Fruit fly (Drosophila melanogaster) whole organism, pupa: Measurements from ENCODE around the gene Prosbeta7.

Experiments
- CG10348 ChIP-seq: fragments of 200-800 bp; sonication (Bioruptor generic); IDR thresholded peaks from 2 replicates; pipeline ENCODE4 v1.3.6; 2022; ENCODE audit warnings: missing biosample characterization, missing genetic modification characterization
- CG12605 ChIP-seq: fragments of 200-800 bp; sonication (Bioruptor generic); IDR thresholded peaks from 2 replicates; pipeline ENCODE4 v1.3.6; 2022; ENCODE audit warnings: missing biosample characterization, missing genetic modification characterization
- CG13204 ChIP-seq: fragments of 200-800 bp; sonication (Bioruptor generic); optimal IDR thresholded peaks from 2 replicates; lab custom pipeline; 2018; ENCODE audit warnings: missing biosample characterization, mild to moderate bottlenecking, missing genetic modification characterization, moderate library complexity
- CG14655 ChIP-seq: fragments of 200-800 bp; sonication (Bioruptor generic); optimal IDR thresholded peaks from 3 replicates; lab custom pipeline; 2017; ENCODE audit warnings: mild to moderate bottlenecking, missing biosample characterization, missing genetic modification reagents, missing genetic modification characterization
- CG15710 ChIP-seq: fragments of 200-800 bp; sonication (Bioruptor generic); optimal IDR thresholded peaks from 2 replicates; lab custom pipeline; 2018; ENCODE audit warnings: missing biosample characterization, mild to moderate bottlenecking, missing genetic modification characterization, moderate library complexity
- CG17806 ChIP-seq: fragments of 200-800 bp; sonication (Bioruptor generic); optimal IDR thresholded peaks from 2 replicates; lab custom pipeline; 2018; ENCODE audit warnings: missing biosample characterization, mild to moderate bottlenecking, missing genetic modification characterization, moderate library complexity
- CG32121 ChIP-seq: fragments of 200-800 bp; sonication (Bioruptor generic); IDR thresholded peaks from 2 replicates; pipeline ENCODE4 v1.3.6; 2022; ENCODE audit warnings: missing biosample characterization, missing genetic modification characterization
- CG34367 ChIP-seq: fragments of 200-800 bp; sonication (Bioruptor generic); optimal IDR thresholded peaks from 2 replicates; lab custom pipeline; 2018; ENCODE audit warnings: missing biosample characterization, mild to moderate bottlenecking, missing genetic modification characterization
- CG4496 ChIP-seq: fragments of 200-800 bp; sonication (Bioruptor generic); IDR thresholded peaks from 3 replicates; pipeline ENCODE4 v1.3.6; 2022; ENCODE audit warnings: missing biosample characterization, missing genetic modification characterization
- CG8159 ChIP-seq: fragments of 200-800 bp; sonication (Bioruptor generic); optimal IDR thresholded peaks from 3 replicates; lab custom pipeline; 2018; ENCODE audit warnings: missing biosample characterization, mild to moderate bottlenecking, missing genetic modification characterization, moderate library complexity
- CG8301 ChIP-seq: fragments of 200-800 bp; sonication (Bioruptor generic); optimal IDR thresholded peaks from 2 replicates; lab custom pipeline; 2018; ENCODE audit warnings: missing biosample characterization, mild to moderate bottlenecking, missing genetic modification characterization
- CG9948 ChIP-seq: fragments of 200-800 bp; sonication (Bioruptor generic); optimal IDR thresholded peaks from 2 replicates; lab custom pipeline; 2018; ENCODE audit warnings: missing biosample characterization, mild to moderate bottlenecking, missing genetic modification characterization, moderate library complexity
- D1 ChIP-seq: fragments of 200-800 bp; sonication (Bioruptor generic); optimal IDR thresholded peaks from 2 replicates; lab custom pipeline; 2018; ENCODE audit warnings: missing biosample characterization, mild to moderate bottlenecking, missing genetic modification characterization, moderate library complexity
- EcR ChIP-seq: fragments of 200-800 bp; sonication (Bioruptor generic); optimal IDR thresholded peaks from 3 replicates; lab custom pipeline; 2019; ENCODE audit warnings: missing biosample characterization, missing genetic modification characterization, mild to moderate bottlenecking, moderate library complexity, missing genetic modification reagents
- Ets98B ChIP-seq: fragments of 200-800 bp; sonication (Bioruptor generic); IDR thresholded peaks from 2 replicates; pipeline ENCODE4 v1.3.6; 2022; ENCODE audit warnings: missing biosample characterization, missing genetic modification characterization
- Pif1A ChIP-seq: fragments of 200-800 bp; sonication (Bioruptor generic); optimal IDR thresholded peaks from 3 replicates; lab custom pipeline; 2016; ENCODE audit warnings: missing biosample characterization, missing genetic modification characterization
- Pif1B ChIP-seq: fragments of 200-800 bp; sonication (Bioruptor generic); optimal IDR thresholded peaks from 3 replicates; lab custom pipeline; 2016; ENCODE audit warnings: missing biosample characterization, missing genetic modification characterization
- Snoo ChIP-seq: fragments of 200-800 bp; sonication (Bioruptor generic); optimal IDR thresholded peaks from 3 replicates; lab custom pipeline; 2017; ENCODE audit warnings: missing biosample characterization, mild to moderate bottlenecking, missing genetic modification characterization, inconsistent platforms
- fd96Ca ChIP-seq: fragments of 200-800 bp; sonication (Bioruptor generic); IDR thresholded peaks from 3 replicates; pipeline ENCODE4 v1.3.6; 2022; ENCODE audit warnings: missing biosample characterization, missing genetic modification characterization
- gl ChIP-seq: fragments of 200-800 bp; sonication (Bioruptor generic); optimal IDR thresholded peaks from 2 replicates; lab custom pipeline; 2018; ENCODE audit warnings: missing biosample characterization, mild to moderate bottlenecking, missing genetic modification characterization
- rn ChIP-seq: fragments of 200-800 bp; sonication (Bioruptor generic); IDR thresholded peaks from 2 replicates; pipeline ENCODE4 v1.3.6; 2022; ENCODE audit warnings: missing biosample characterization, missing genetic modification characterization

Prosbeta7 gene

DNA sequence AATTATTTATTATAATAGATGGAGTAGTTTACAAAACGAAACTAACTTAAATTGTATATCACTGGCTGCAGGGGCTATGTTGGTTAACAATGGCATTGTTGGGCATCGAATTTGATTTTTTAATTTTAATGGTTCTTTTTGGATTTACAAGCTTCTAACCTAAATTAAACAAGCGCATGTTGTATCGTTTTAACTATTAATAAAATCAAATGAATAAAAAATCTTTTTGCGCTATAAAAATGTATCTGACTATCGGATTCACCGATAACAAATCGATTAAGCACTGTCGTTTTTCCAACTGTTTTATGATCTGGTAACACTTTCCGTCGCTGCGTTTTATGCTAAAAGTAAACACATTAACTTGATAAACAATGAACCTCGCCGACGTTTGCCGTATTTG, 16.6 kb upstream of the Prosbeta7 start, which contains the start of the genes hd and CG14667:
Gene hd, minus strand, starts transcription at position 243 of the 400 bp plus-strand sequence.
Gene CG14667, plus strand, starts transcription at position 303 of the 400 bp plus-strand sequence.
- no peak for TF ChIP-seq CG32121 (GFP tag; lab: Robert Waterston, UW)
- no peak for TF ChIP-seq CG13204 (GFP tag; lab: Kevin White, UChicago)
- no peak for TF ChIP-seq CG9948 (tag; lab: Kevin White, UChicago)
- TF ChIP-seq EcR (GFP tag; lab: Kevin White, UChicago): no peak
- TF ChIP-seq CG15710: no peak
- no peak for TF ChIP-seq CG10348 (GFP tag; lab: Robert Waterston, UW)

- no peak for TF ChIP-seq CG12605
- TF ChIP-seq Ets98B (GFP tag; lab: Robert Waterston, UW): peak; percentile 66
- peak; percentile 33; the same call in 1 of the 2 replicates for TF ChIP-seq rn
- peak; percentile 36; the same call in 1 of the 3 replicates for TF ChIP-seq fd96Ca (GFP tag; lab: Robert Waterston, UW)
- 0 out of 2 replicates have a peak, but pooled peaks have one; percentile 10 for TF ChIP-seq CG10348 (GFP tag; lab: Robert Waterston, UW)
- no peak for TF ChIP-seq CG8301 (tag; lab: Kevin White, UChicago)
- no peak for TF ChIP-seq Pif1A (GFP tag; lab: Kevin White, UChicago)
- TF ChIP-seq CG17806 (tag; lab: Kevin White, UChicago): peak; percentile 40
- no peak for TF ChIP-seq CG13204 (GFP tag; lab: Kevin White, UChicago)
- TF ChIP-seq Snoo (tag; lab: Kevin White, UChicago): peak; percentile 60
- no peak for TF ChIP-seq CG14655 (GFP tag; lab: Kevin White, UChicago)
- TF ChIP-seq CG9948 (tag; lab: Kevin White, UChicago): peak; percentile 17
- peak; percentile 1 for TF ChIP-seq CG34367 (tag; lab: Kevin White, UChicago)
- no peak for TF ChIP-seq CG8159 (tag; lab: Kevin White, UChicago)
- TF ChIP-seq Pif1B (GFP tag; lab: Kevin White, UChicago): no peak
- TF ChIP-seq CG4496 (GFP tag; lab: Robert Waterston, UW): peak; percentile 81
- TF ChIP-seq D1 (tag; lab: Kevin White, UChicago): no peak
- TF ChIP-seq CG15710: peak; percentile 54
- TF ChIP-seq CG32121 (GFP tag; lab: Robert Waterston, UW): peak; percentile 45; the same call in 1 of the 2 replicates
- TF ChIP-seq gl (tag; lab: Kevin White, UChicago): no peak
- TF ChIP-seq EcR (GFP tag; lab: Kevin White, UChicago): no peak
These were observed 13.4 kb upstream of the Prosbeta7 start, which contains the start of gene Polr2F for dm6 chr3R:5371563-5371962. Gene Polr2F (plus strand): TSS chr3R:5371795.

DNA sequence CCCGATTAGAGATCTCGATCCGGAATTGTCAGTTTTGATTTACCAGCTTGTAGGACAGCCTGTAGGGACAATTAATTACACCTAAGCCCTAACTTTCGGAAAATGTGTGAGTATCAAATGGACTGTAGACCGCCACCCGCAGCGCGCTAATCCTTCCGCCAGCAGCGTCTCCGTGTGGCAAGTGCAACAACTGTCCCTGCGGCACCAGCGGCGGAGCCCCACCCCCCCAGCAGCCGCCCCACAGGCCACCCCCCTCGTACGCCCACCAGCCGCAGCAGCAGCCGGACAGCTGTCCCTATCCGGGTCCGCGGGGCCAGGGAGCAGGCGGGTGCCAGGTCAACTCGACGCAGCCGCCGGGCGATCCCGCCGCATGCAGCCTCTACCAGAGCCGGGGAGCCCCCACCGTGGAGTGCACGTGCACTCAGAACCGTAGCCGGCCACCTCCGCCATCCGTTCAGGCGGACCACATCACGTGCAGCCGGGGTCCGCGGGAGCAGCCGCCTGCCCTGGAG, 11.4 kb upstream of the Prosbeta7 start, which contains the start of the genes CG31542 and CG34277:
Gene CG31542, plus strand, starts transcription at position 51 of the 512 bp plus-strand sequence.
Gene CG34277, plus strand, starts transcription at position 51 of the 512 bp plus-strand sequence.
- TF ChIP-seq CG4496 (GFP tag; lab: Robert Waterston, UW): no peak
- TF ChIP-seq rn: no peak
- TF ChIP-seq CG14655 (GFP tag; lab: Kevin White, UChicago): no peak

- TF ChIP-seq fd96Ca (GFP tag; lab: Robert Waterston, UW) (peak; percentile 32; the same call in 1 of the 3 replicates), Pif1B (GFP tag; lab: Kevin White, UChicago) (no peak), Snoo (tag; lab: Kevin White, UChicago) (no peak), CG14655 (GFP tag; lab: Kevin White, UChicago) (no peak), CG4496 (GFP tag; lab: Robert Waterston, UW) (peak; percentile 65), CG8159 (tag; lab: Kevin White, UChicago) (peak; percentile 11), CG9948 (tag; lab: Kevin White, UChicago) (no peak), Ets98B (GFP tag; lab: Robert Waterston, UW) (peak; percentile 11; the same call in 1 of the 2 replicates), rn (no peak), CG12605 (no peak)
These were observed 10.1 kb upstream of the Prosbeta7 start, which contains the start of gene Cerk for dm6 chr3R:5368170-5368781. Gene Cerk (minus strand): TSS chr3R:5368306.

DNA sequence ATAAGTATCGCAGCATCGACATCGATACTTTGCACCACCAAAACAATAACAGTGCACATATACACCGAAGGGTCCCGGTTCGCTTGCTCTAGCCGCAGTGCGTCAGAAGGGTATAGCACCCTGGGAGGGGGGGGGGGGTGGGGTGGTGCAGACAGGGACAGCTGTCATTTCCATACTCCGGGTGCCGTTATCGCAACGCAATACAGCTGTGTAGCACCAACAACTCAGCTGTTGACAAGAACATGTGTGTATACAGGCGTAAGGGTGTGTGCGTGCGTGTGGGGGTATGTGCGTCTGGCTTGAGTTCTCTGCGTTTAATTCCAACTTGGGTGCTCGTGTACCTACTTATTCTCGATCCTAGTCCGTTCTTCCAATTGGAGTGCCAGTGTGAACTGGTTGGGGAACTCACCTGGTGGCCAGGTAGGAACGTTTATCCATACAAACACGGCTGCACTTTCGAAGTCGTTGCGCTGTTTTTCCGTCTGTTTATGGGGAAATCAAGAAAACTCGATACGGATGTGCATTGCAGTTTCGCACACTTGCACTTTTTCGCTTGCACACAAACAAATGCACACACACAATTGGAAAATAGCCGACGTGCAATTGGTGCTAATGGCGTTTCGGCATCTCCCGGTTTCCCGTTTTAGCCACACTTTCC, 9.5 kb upstream of the Prosbeta7 start:
- TF ChIP-seq CG13204 (GFP tag; lab: Kevin White, UChicago): peak; percentile 73
- TF ChIP-seq EcR (GFP tag; lab: Kevin White, UChicago): peak; percentile 86
- TF ChIP-seq CG4496 (GFP tag; lab: Robert Waterston, UW): 0 out of 3 replicates have a peak, but pooled peaks have one; percentile 19
- peak; percentile 31 for TF ChIP-seq gl (tag; lab: Kevin White, UChicago)
- no peak for TF ChIP-seq CG34367 (tag; lab: Kevin White, UChicago)
- peak; percentile 50; the same call in 1 of the 2 replicates for TF ChIP-seq CG12605
